Worm (Caenorhabditis elegans): Measurements from ENCODE around the gene mbf-1.

ce11 chrIV:11435761-11436160 lies 44.4 kb downstream of the mbf-1 start:
- TF ChIP-seq lin-13 (GFP tag; optimal IDR thresholded peaks at IDR 0.05) (no peak), lsy-2 (tag; optimal IDR thresholded peaks at IDR 0.05) (no peak), nhr-237 (tag; optimal IDR thresholded peaks at IDR 0.05) (no peak), unc-86 (tag; optimal IDR thresholded peaks at IDR 0.05) (no peak), zag-1 (tag; optimal IDR thresholded peaks at IDR 0.05) (no peak), hpl-2 (GFP tag; optimal IDR thresholded peaks at IDR 0.05) (no peak), egl-27 (tag; optimal IDR thresholded peaks at IDR 0.05) (no peak), nhr-12 (tag; optimal IDR thresholded peaks at IDR 0.05) (no peak), ztf-4 (tag; optimal IDR thresholded peaks at IDR 0.05) (no peak), unc-130 (tag; optimal IDR thresholded peaks at IDR 0.05) (no peak), aha-1 (tag; optimal IDR thresholded peaks at IDR 0.05) (no peak), rnt-1 (tag; optimal IDR thresholded peaks at IDR 0.05) (no peak), C04F5.9 (tag; optimal IDR thresholded peaks at IDR 0.05) (no peak), fos-1 (tag; optimal IDR thresholded peaks at IDR 0.05) (no peak)

Measured in whole organism, L1 larva.